Fruit fly (Drosophila melanogaster) whole organism, embryonic: ENCODE data around the gene Veneno.

ENCODE experiments used
- CG14860 ChIP-seq: fragments of 200-800 bp; sonication (Bioruptor generic); IDR thresholded peaks from 3 replicates; pipeline ENCODE4 v1.3.6; 2022; ENCODE audit warnings: missing biosample characterization, missing genetic modification characterization; ENCODE audit not compliant: partially characterized antibody
- CG32532 ChIP-seq: fragments of 200-800 bp; sonication (Bioruptor generic); IDR thresholded peaks from 2 replicates; pipeline ENCODE4 v1.3.6; 2022; ENCODE audit warnings: missing biosample characterization, missing genetic modification characterization
- CG3281 ChIP-seq: fragments of 200-800 bp; sonication (Bioruptor generic); optimal IDR thresholded peaks from 3 replicates; lab custom pipeline; 2017; ENCODE audit warnings: missing biosample characterization, mild to moderate bottlenecking, missing genetic modification characterization
- CG34224 ChIP-seq: fragments of 200-800 bp; sonication (Bioruptor generic); IDR thresholded peaks from 3 replicates; pipeline ENCODE4 v1.3.6; 2022; ENCODE audit warnings: missing biosample characterization, missing genetic modification characterization; ENCODE audit not compliant: partially characterized antibody
- CG4820 ChIP-seq: fragments of 200-800 bp; sonication (Bioruptor generic); optimal IDR thresholded peaks from 3 replicates; lab custom pipeline; 2016; ENCODE audit warnings: missing biosample characterization, missing genetic modification characterization
- CG6791 ChIP-seq: fragments of 200-800 bp; sonication (Bioruptor generic); IDR thresholded peaks from 3 replicates; pipeline ENCODE4 v1.3.6; 2022; ENCODE audit warnings: missing biosample characterization, missing genetic modification characterization; ENCODE audit not compliant: partially characterized antibody
- Dfd ChIP-seq, 2 experiments: fragments of >200 bp; optimal IDR thresholded peaks; 2 replicates each; lab custom pipeline; 2017; ENCODE audit warnings: missing biosample characterization in 2 of 2, missing genetic modification characterization in 2 of 2
- Dref ChIP-seq: fragments of 200-800 bp; sonication (Bioruptor generic); IDR thresholded peaks from 2 replicates; pipeline ENCODE4 v1.3.6; 2022; ENCODE audit warnings: missing biosample characterization, missing genetic modification characterization
- Hr78 ChIP-seq, 2 experiments: fragments of 200-800 bp in 1 of 2; fragments of >200 bp in 1 of 2; sonication (Bioruptor generic) in 1 of 2; optimal IDR thresholded peaks; 2 replicates each; lab custom pipeline; 2017 to 2019; ENCODE audit warnings: missing biosample characterization in 2 of 2, missing genetic modification characterization in 2 of 2, mild to moderate bottlenecking in 1 of 2, moderate library complexity in 1 of 2
- Sin3A ChIP-seq: fragments of >200 bp; optimal IDR thresholded peaks from 2 replicates; lab custom pipeline; 2018
- p53 ChIP-seq: fragments of 200-800 bp; sonication (Bioruptor generic); optimal IDR thresholded peaks from 2 replicates; lab custom pipeline; 2016; ENCODE audit warnings: missing biosample characterization, missing genetic modification characterization
- slbo ChIP-seq: fragments of 200-800 bp; sonication (Bioruptor generic); IDR thresholded peaks from 2 replicates; pipeline ENCODE4 v1.3.6; 2022; ENCODE audit warnings: missing biosample characterization, missing genetic modification characterization
- tll ChIP-seq, 2 experiments: fragments of 200-800 bp in 1 of 2; fragments of >200 bp in 1 of 2; sonication (Bioruptor generic) in 1 of 2; optimal IDR thresholded peaks; 2 replicates each; lab custom pipeline; 2017 to 2019; ENCODE audit warnings: missing biosample characterization in 2 of 2, missing genetic modification characterization in 2 of 2, mild to moderate bottlenecking in 1 of 2, moderate library complexity in 1 of 2
- vvl ChIP-seq: fragments of 200-800 bp; sonication (Bioruptor generic); IDR thresholded peaks from 2 replicates; pipeline ENCODE4 v1.3.6; 2022; ENCODE audit warnings: missing biosample characterization, missing genetic modification characterization

DNA sequence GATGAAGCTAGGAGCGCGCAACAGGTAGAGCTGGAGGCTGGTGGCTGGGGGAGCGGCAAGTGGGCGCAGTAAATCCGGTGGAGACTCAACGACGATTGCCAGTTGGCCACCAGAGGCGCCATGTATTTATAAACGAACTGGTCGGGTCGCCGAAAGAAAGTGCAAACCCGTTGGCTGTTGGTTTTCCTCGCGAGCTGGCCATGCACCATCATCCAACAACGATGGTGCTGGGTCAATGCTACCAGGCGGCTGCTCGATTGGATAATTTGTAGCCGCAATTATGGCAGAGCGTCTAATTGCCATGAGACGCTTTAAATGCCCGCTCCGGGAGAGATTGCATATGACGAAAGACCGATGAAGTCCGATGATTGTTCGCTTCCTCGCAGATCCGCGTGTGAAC is 51.7 kb downstream of the Veneno start, which contains the start of gene CG11693:
- TF ChIP-seq p53 (GFP tag; lab: Kevin White, UChicago) (no peak), CG14860 (GFP tag; lab: Robert Waterston, UW) (no peak), vvl (GFP tag; lab: Robert Waterston, UW) (no peak), CG32532 (GFP tag; lab: Robert Waterston, UW) (no peak), CG34224 (GFP tag; lab: Robert Waterston, UW) (no peak), Hr78 (GFP tag; optimal IDR thresholded peaks at IDR 0.05; lab: Kevin White, UChicago) (no peak), Sin3A (lab: Kevin White, UChicago) (no peak), CG4820 (GFP tag; lab: Kevin White, UChicago) (no peak), CG6791 (GFP tag; lab: Robert Waterston, UW) (no peak), Dfd (GFP tag; optimal IDR thresholded peaks at IDR 0.05; lab: Kevin White, UChicago) (no peak), CG3281 (GFP tag; lab: Kevin White, UChicago) (no peak), slbo (GFP tag; lab: Robert Waterston, UW) (no peak), Dref (GFP tag; lab: Robert Waterston, UW) (no peak), tll (GFP tag; optimal IDR thresholded peaks at IDR 0.05; lab: Kevin White, UChicago) (no peak)
